Fruit fly (Drosophila melanogaster) whole organism, embryonic: ENCODE measurements around the gene mbc.

Experiments used
- Antp ChIP-seq: fragments of 200-800 bp; sonication (Bioruptor generic); optimal IDR thresholded peaks from 3 replicates; lab custom pipeline; 2016; ENCODE audit warnings: missing biosample characterization, missing genetic modification characterization
- Atf3 ChIP-seq: fragments of 200-800 bp; sonication (Bioruptor generic); optimal IDR thresholded peaks from 3 replicates; lab custom pipeline; 2016; ENCODE audit warnings: missing biosample characterization, missing genetic modification characterization
- Awh ChIP-seq: fragments of 200-800 bp; sonication (Bioruptor generic); IDR thresholded peaks from 2 replicates; pipeline ENCODE4, ENCODE4 v1.3.6; 2022; ENCODE audit warnings: missing biosample characterization, missing genetic modification characterization
- CG1024 ChIP-seq: fragments of 200-800 bp; sonication (Bioruptor generic); IDR thresholded peaks from 2 replicates; pipeline ENCODE4 v1.3.6; 2022; ENCODE audit warnings: missing biosample characterization, missing genetic modification characterization
- CG10321 ChIP-seq: fragments of 200-800 bp; sonication (Bioruptor generic); IDR thresholded peaks from 2 replicates; pipeline ENCODE4 v1.3.6; 2022; ENCODE audit warnings: missing biosample characterization, missing genetic modification characterization
- CG11093 ChIP-seq: fragments of 200-800 bp; sonication (Bioruptor generic); IDR thresholded peaks from 3 replicates; pipeline ENCODE4 v1.3.6; 2022; ENCODE audit warnings: missing biosample characterization, missing genetic modification characterization
- CG11398 ChIP-seq: fragments of 200-800 bp; sonication (Bioruptor generic); optimal IDR thresholded peaks from 2 replicates; lab custom pipeline; 2016; ENCODE audit warnings: missing biosample characterization, missing genetic modification characterization
- CG12071 ChIP-seq: fragments of 200-800 bp; sonication (Bioruptor generic); optimal IDR thresholded peaks from 3 replicates; lab custom pipeline; 2018; ENCODE audit warnings: missing biosample characterization, mild to moderate bottlenecking, missing genetic modification characterization
- CG1233 ChIP-seq: fragments of 200-800 bp; sonication (Bioruptor generic); optimal IDR thresholded peaks from 4 replicates; lab custom pipeline; 2018; ENCODE audit warnings: missing biosample characterization, mild to moderate bottlenecking, missing genetic modification characterization
- CG12659 ChIP-seq: fragments of 200-800 bp; sonication (Bioruptor generic); optimal IDR thresholded peaks from 3 replicates; lab custom pipeline; 2017; ENCODE audit warnings: mild to moderate bottlenecking, missing biosample characterization, missing genetic modification reagents, missing genetic modification characterization
- CG12769 ChIP-seq: fragments of 200-800 bp; sonication (Bioruptor generic); optimal IDR thresholded peaks from 2 replicates; lab custom pipeline; 2019; ENCODE audit warnings: missing biosample characterization, mild to moderate bottlenecking, missing genetic modification characterization, moderate library complexity
- CG14860 ChIP-seq: fragments of 200-800 bp; sonication (Bioruptor generic); IDR thresholded peaks from 3 replicates; pipeline ENCODE4 v1.3.6; 2022; ENCODE audit warnings: missing biosample characterization, missing genetic modification characterization; ENCODE audit not compliant: partially characterized antibody
- CG16863 ChIP-seq: fragments of 200-800 bp; sonication (Bioruptor generic); optimal IDR thresholded peaks from 3 replicates; lab custom pipeline; 2016; ENCODE audit warnings: missing biosample characterization, missing genetic modification characterization
- CG17359 ChIP-seq: fragments of 200-800 bp; sonication (Bioruptor generic); optimal IDR thresholded peaks from 3 replicates; lab custom pipeline; 2018; ENCODE audit warnings: missing biosample characterization, mild to moderate bottlenecking, missing genetic modification characterization, moderate library complexity
- CG17802 ChIP-seq: fragments of 200-800 bp; sonication (Bioruptor generic); optimal IDR thresholded peaks from 2 replicates; lab custom pipeline; 2018; ENCODE audit warnings: missing biosample characterization, mild to moderate bottlenecking, missing genetic modification characterization, moderate library complexity
- CG3163 ChIP-seq: fragments of 200-800 bp; sonication (Bioruptor generic); optimal IDR thresholded peaks from 3 replicates; lab custom pipeline; 2016; ENCODE audit warnings: missing biosample characterization, missing genetic modification characterization
- CG34224 ChIP-seq: fragments of 200-800 bp; sonication (Bioruptor generic); IDR thresholded peaks from 3 replicates; pipeline ENCODE4 v1.3.6; 2022; ENCODE audit warnings: missing biosample characterization, missing genetic modification characterization; ENCODE audit not compliant: partially characterized antibody
- CG3726 ChIP-seq: fragments of 200-800 bp; sonication (Bioruptor generic); IDR thresholded peaks from 3 replicates; pipeline ENCODE4, ENCODE4 v1.3.6; 2022; ENCODE audit warnings: missing biosample characterization, missing genetic modification characterization
- CG9437 ChIP-seq: fragments of 200-800 bp; sonication (Bioruptor generic); optimal IDR thresholded peaks from 2 replicates; lab custom pipeline; 2018; ENCODE audit warnings: missing biosample characterization, mild to moderate bottlenecking, missing genetic modification characterization
- Chrac-16 ChIP-seq: fragments of 200-800 bp; sonication (Bioruptor generic); optimal IDR thresholded peaks from 3 replicates; lab custom pipeline; 2016; ENCODE audit warnings: missing biosample characterization, missing genetic modification characterization
- Eip74EF ChIP-seq, 2 experiments: fragments of 200-800 bp in 1 of 2; fragments of >200 bp in 1 of 2; sonication (Bioruptor generic) in 1 of 2; optimal IDR thresholded peaks; 2 replicates each; lab custom pipeline; 2017 to 2019; ENCODE audit warnings: missing biosample characterization in 2 of 2, missing genetic modification characterization in 2 of 2, mild to moderate bottlenecking in 1 of 2, moderate library complexity in 1 of 2
- H15 ChIP-seq: fragments of 200-800 bp; sonication (Bioruptor generic); IDR thresholded peaks from 3 replicates; pipeline ENCODE4 v1.3.6; 2022; ENCODE audit warnings: missing biosample characterization, missing genetic modification characterization
- MESR4 ChIP-seq: fragments of 200-800 bp; sonication (Bioruptor generic); optimal IDR thresholded peaks from 2 replicates; lab custom pipeline; 2018; ENCODE audit warnings: missing biosample characterization, mild to moderate bottlenecking, missing genetic modification characterization, moderate library complexity
- Max ChIP-seq: fragments of 200-800 bp; sonication (Bioruptor generic); optimal IDR thresholded peaks from 2 replicates; lab custom pipeline; 2016; ENCODE audit warnings: missing biosample characterization, mild to moderate bottlenecking, missing genetic modification characterization
- Med ChIP-seq: fragments of 200-800 bp; sonication (Bioruptor generic); peaks from one replicate; lab custom pipeline; 2016; ENCODE audit warnings: missing biosample characterization, missing genetic modification characterization, mild to moderate bottlenecking, inconsistent platforms, moderate library complexity
- Mrtf ChIP-seq: fragments of 200-800 bp; sonication (Bioruptor generic); IDR thresholded peaks from 3 replicates; pipeline ENCODE4 v1.3.6; 2022; ENCODE audit warnings: missing biosample characterization, missing genetic modification characterization
- NK7.1 ChIP-seq: fragments of 200-800 bp; sonication (Bioruptor generic); optimal IDR thresholded peaks from 3 replicates; lab custom pipeline; 2016; ENCODE audit warnings: missing biosample characterization, missing genetic modification characterization
- Ptx1 ChIP-seq: fragments of 200-800 bp; sonication (Bioruptor generic); IDR thresholded peaks from 2 replicates; pipeline ENCODE4 v1.3.6; 2022; ENCODE audit warnings: missing biosample characterization, missing genetic modification characterization
- Usf ChIP-seq: fragments of 200-800 bp; sonication (Bioruptor generic); optimal IDR thresholded peaks from 2 replicates; lab custom pipeline; 2017; ENCODE audit warnings: missing genotype, missing biosample characterization, missing genetic modification characterization
- Xrp1 ChIP-seq: fragments of 200-800 bp; sonication (Bioruptor generic); IDR thresholded peaks from 2 replicates; pipeline ENCODE4 v1.3.6; 2022; ENCODE audit warnings: missing biosample characterization, missing genetic modification characterization
- YL-1 ChIP-seq: fragments of 200-800 bp; sonication (Bioruptor generic); optimal IDR thresholded peaks from 3 replicates; lab custom pipeline; 2017; ENCODE audit warnings: missing biosample characterization, mild to moderate bottlenecking, missing genetic modification characterization
- abd-A ChIP-seq: fragments of 200-800 bp; sonication (Bioruptor generic); optimal IDR thresholded peaks from 3 replicates; lab custom pipeline; 2019; ENCODE audit warnings: missing biosample characterization, mild to moderate bottlenecking, missing genetic modification characterization, moderate library complexity
- al ChIP-seq: fragments of 200-800 bp; sonication (Bioruptor generic); IDR thresholded peaks from 2 replicates; pipeline ENCODE4 v1.3.6; 2022; ENCODE audit warnings: missing biosample characterization, missing genetic modification characterization
- ci ChIP-seq: fragments of 200-800 bp; sonication (Bioruptor generic); IDR thresholded peaks from 3 replicates; pipeline ENCODE4 v1.3.6; 2022; ENCODE audit warnings: missing biosample characterization, missing genetic modification characterization
- dati ChIP-seq: fragments of 200-800 bp; sonication (Bioruptor generic); IDR thresholded peaks from 2 replicates; pipeline ENCODE4 v1.3.6; 2022; ENCODE audit warnings: missing biosample characterization, missing genetic modification characterization
- esg ChIP-seq: fragments of 200-800 bp; sonication (Bioruptor generic); conservative IDR thresholded peaks from 2 replicates; pipeline ENCODE4 v1.3.6; 2022; ENCODE audit warnings: missing biosample characterization, missing genetic modification characterization
- gfzf ChIP-seq: fragments of 200-800 bp; sonication (Bioruptor generic); optimal IDR thresholded peaks from 2 replicates; lab custom pipeline; 2016; ENCODE audit warnings: missing biosample characterization, mild to moderate bottlenecking, missing genetic modification characterization, moderate library complexity
- ind ChIP-seq: fragments of 200-800 bp; sonication (Bioruptor generic); optimal IDR thresholded peaks from 3 replicates; lab custom pipeline; 2016; ENCODE audit warnings: missing biosample characterization, missing genetic modification characterization
- nom ChIP-seq: fragments of 200-800 bp; sonication (Bioruptor generic); optimal IDR thresholded peaks from 2 replicates; lab custom pipeline; 2017; ENCODE audit warnings: missing biosample characterization, missing genetic modification characterization, mild to moderate bottlenecking, moderate library complexity, missing genetic modification reagents
- pb ChIP-seq: fragments of 200-800 bp; sonication (Bioruptor generic); optimal IDR thresholded peaks from 3 replicates; lab custom pipeline; 2016; ENCODE audit warnings: missing biosample characterization, missing genetic modification characterization
- prd ChIP-seq, 3 experiments: fragments of >200 bp in 2 of 3; fragments of 200-800 bp in 1 of 3; sonication (Bioruptor generic) in 1 of 3; optimal IDR thresholded peaks in 2 of 3; IDR thresholded peaks in 1 of 3; 2 replicates in 2 of 3; 3 replicates in 1 of 3; pipeline versions ENCODE4 v1.3.6 to Lab custom; 2017 to 2022; ENCODE audit warnings: missing biosample characterization in 1 of 3, missing genetic modification characterization in 1 of 3
- so ChIP-seq: fragments of 200-800 bp; sonication (Bioruptor generic); IDR thresholded peaks from 3 replicates; pipeline ENCODE4 v1.3.6; 2022; ENCODE audit warnings: missing biosample characterization, missing genetic modification characterization
- tap ChIP-seq: fragments of 200-800 bp; optimal IDR thresholded peaks from 3 replicates; lab custom pipeline; 2019; ENCODE audit warnings: missing biosample characterization, mild to moderate bottlenecking, missing genetic modification characterization, moderate library complexity
- tin ChIP-seq: fragments of 200-800 bp; sonication (Bioruptor generic); optimal IDR thresholded peaks from 3 replicates; lab custom pipeline; 2016; ENCODE audit warnings: missing biosample characterization, missing genetic modification characterization
- tll ChIP-seq, 2 experiments: fragments of 200-800 bp in 1 of 2; fragments of >200 bp in 1 of 2; sonication (Bioruptor generic) in 1 of 2; optimal IDR thresholded peaks; 2 replicates each; lab custom pipeline; 2017 to 2019; ENCODE audit warnings: missing biosample characterization in 2 of 2, missing genetic modification characterization in 2 of 2, mild to moderate bottlenecking in 1 of 2, moderate library complexity in 1 of 2
- toy ChIP-seq: fragments of 200-800 bp; sonication (Bioruptor generic); IDR thresholded peaks from 2 replicates; pipeline ENCODE4 v1.3.6; 2022; ENCODE audit warnings: missing biosample characterization, missing genetic modification characterization
- trem ChIP-seq: fragments of 200-800 bp; optimal IDR thresholded peaks from 3 replicates; lab custom pipeline; 2019; ENCODE audit warnings: missing biosample characterization, mild to moderate bottlenecking, missing genetic modification characterization, moderate library complexity
- vvl ChIP-seq: fragments of 200-800 bp; sonication (Bioruptor generic); IDR thresholded peaks from 2 replicates; pipeline ENCODE4 v1.3.6; 2022; ENCODE audit warnings: missing biosample characterization, missing genetic modification characterization
- zfh2 ChIP-seq: fragments of 200-800 bp; sonication (Bioruptor generic); optimal IDR thresholded peaks from 2 replicates; lab custom pipeline; 2016; ENCODE audit warnings: missing biosample characterization, missing genetic modification characterization

The mbc gene

dm6 chr3R:23736365-23736764, 45.2 kb upstream of the mbc start (continued):
- TF ChIP-seq CG1233 (GFP tag; lab: Kevin White, UChicago) (no peak), Usf (GFP tag; lab: Kevin White, UChicago) (no peak), CG17802 (no peak), Chrac-16 (GFP tag; lab: Kevin White, UChicago) (no peak), Max (GFP tag; lab: Kevin White, UChicago) (no peak), vvl (peak; percentile 62; the same call in 1 of the 2 replicates), esg (GFP tag; lab: Robert Waterston, UW) (no peak), pb (peak; percentile 7), Awh (GFP tag; lab: Robert Waterston, UW) (peak; percentile 58; the same call in 1 of the 2 replicates), dati (GFP tag; lab: Robert Waterston, UW) (no peak), MESR4 (GFP tag; lab: Kevin White, UChicago) (no peak), CG12769 (tag; lab: Kevin White, UChicago) (peak; percentile 59), zfh2 (no peak), Med (GFP tag; lab: Kevin White, UChicago) (peak; percentile 65), Xrp1 (0 out of 2 replicates have a peak, but pooled peaks have one; percentile 16), H15 (peak; percentile 42; the same call in 1 of the 3 replicates), CG12071 (GFP tag; lab: Kevin White, UChicago) (peak; percentile 14), prd (optimal IDR thresholded peaks at IDR 0.05; lab: Kevin White, UChicago) (no peak), prd (GFP tag; IDR thresholded peaks at IDR 0.05; lab: Robert Waterston, UW) (no peak), ci (peak; percentile 54; the same call in 1 of the 3 replicates), tll (GFP tag; optimal IDR thresholded peaks at IDR 0.05; lab: Kevin White, UChicago) (no peak), YL-1 (GFP tag; lab: Kevin White, UChicago) (no peak), al (GFP tag; lab: Robert Waterston, UW) (no peak), Ptx1 (GFP tag; lab: Robert Waterston, UW) (no peak), abd-A (tag; lab: Kevin White, UChicago) (peak; percentile 62), trem (tag; lab: Kevin White, UChicago) (no peak), so (0 out of 3 replicates have a peak, but pooled peaks have one; percentile 21), CG34224 (no peak), gfzf (GFP tag; lab: Kevin White, UChicago) (no peak), Eip74EF (GFP tag; optimal IDR thresholded peaks at IDR 0.05; lab: Kevin White, UChicago) (peak in 1 of 2 experiments; percentile 16), CG14860 (GFP tag; lab: Robert Waterston, UW) (no peak)

dm6 chr3R:23737676-23738574, 43.6 kb upstream of the mbc start:
- TF ChIP-seq nom (GFP tag; lab: Kevin White, UChicago) (peak; percentile 5), ind (GFP tag; lab: Kevin White, UChicago) (no peak), toy (GFP tag; lab: Robert Waterston, UW) (no peak), Mrtf (no peak), CG12659 (no peak), CG3163 (GFP tag; lab: Kevin White, UChicago) (no peak), CG9437 (GFP tag; lab: Kevin White, UChicago) (no peak), tin (no peak), Antp (GFP tag; lab: Kevin White, UChicago) (no peak), CG17359 (no peak), Atf3 (GFP tag; lab: Kevin White, UChicago) (no peak), CG1024 (GFP tag; lab: Robert Waterston, UW) (no peak), CG17802 (no peak), CG11398 (GFP tag; lab: Kevin White, UChicago) (no peak), tap (tag; lab: Kevin White, UChicago) (no peak), NK7.1 (GFP tag; lab: Kevin White, UChicago) (no peak), CG3726 (GFP tag; lab: Robert Waterston, UW) (no peak), CG16863 (GFP tag; lab: Kevin White, UChicago) (no peak), CG11093 (no peak), CG10321 (GFP tag; lab: Robert Waterston, UW) (no peak)
